Fruit fly (Drosophila melanogaster) S2 (cell line): ENCODE data around the gene Ir92a.

ENCODE experiments used
- CG8478 ChIP-seq: fragments of >200 bp; optimal IDR thresholded peaks from 2 replicates; lab custom pipeline; 2018
- CTCF ChIP-seq, 2 experiments: fragments of >200 bp; optimal IDR thresholded peaks; 2 replicates each; lab custom pipeline; 2018

The Ir92a gene

DNA sequence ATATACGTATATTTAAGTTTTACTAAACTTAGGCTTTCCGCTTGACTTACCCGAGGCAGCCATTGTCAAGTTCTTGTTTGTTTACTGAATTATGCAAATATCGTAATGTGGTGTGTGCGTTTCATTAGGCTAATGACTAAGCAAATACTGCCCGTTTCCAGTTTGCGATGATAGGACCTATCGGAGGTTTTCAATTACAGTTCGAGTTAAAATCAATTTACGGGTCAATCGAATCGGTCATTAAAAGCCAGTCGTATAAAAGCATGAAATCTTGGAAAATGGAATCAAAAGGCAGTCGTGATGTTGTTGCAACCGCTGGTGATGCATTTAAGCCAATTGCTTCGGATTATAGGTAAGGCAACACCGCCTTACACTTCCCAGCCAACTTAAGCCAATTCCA lies at the start of gene Ir92a:
Gene Ir92a, plus strand, starts transcription at position 301 of the 400 bp plus-strand sequence.
- no peak for TF ChIP-seq CTCF (optimal IDR thresholded peaks at IDR 0.05; lab: Kevin White, UChicago)
- no peak for TF ChIP-seq CG8478 (lab: Kevin White, UChicago)

dm6 chr3R:20291106-20291505 lies 47.7 kb upstream of the Ir92a start:
- TF ChIP-seq CG8478 (lab: Kevin White, UChicago) (no peak), CTCF (optimal IDR thresholded peaks at IDR 0.05; lab: Kevin White, UChicago) (no peak)

DNA sequence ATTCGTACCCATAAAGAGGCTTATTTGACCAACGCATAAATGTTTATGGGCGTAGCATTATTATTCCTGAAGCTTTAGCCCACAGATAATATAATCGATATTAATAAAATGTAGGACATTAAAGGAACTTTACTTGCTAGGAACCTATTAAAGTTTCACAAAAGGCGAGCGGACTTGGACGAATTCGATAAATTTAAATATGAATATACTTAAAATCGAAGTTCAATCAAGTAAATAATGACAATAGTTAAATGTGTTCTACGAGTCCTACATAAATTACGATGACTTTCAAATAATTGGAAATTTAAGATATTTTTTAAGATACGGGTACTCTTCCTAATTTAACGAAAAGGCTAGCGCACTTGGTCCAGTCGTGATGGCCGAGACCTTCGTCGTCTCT lies 47.2 kb upstream of the Ir92a start:
- TF ChIP-seq CG8478 (lab: Kevin White, UChicago): no peak
- TF ChIP-seq CTCF (optimal IDR thresholded peaks at IDR 0.05; lab: Kevin White, UChicago): no peak

- TF ChIP-seq CTCF (optimal IDR thresholded peaks at IDR 0.05; lab: Kevin White, UChicago): peak in 1 of 2 experiments; percentile 27
- TF ChIP-seq CG8478 (lab: Kevin White, UChicago): no peak
Observed at dm6 chr3R:20292030-20292879, 46.5 kb upstream of the Ir92a start.

DNA sequence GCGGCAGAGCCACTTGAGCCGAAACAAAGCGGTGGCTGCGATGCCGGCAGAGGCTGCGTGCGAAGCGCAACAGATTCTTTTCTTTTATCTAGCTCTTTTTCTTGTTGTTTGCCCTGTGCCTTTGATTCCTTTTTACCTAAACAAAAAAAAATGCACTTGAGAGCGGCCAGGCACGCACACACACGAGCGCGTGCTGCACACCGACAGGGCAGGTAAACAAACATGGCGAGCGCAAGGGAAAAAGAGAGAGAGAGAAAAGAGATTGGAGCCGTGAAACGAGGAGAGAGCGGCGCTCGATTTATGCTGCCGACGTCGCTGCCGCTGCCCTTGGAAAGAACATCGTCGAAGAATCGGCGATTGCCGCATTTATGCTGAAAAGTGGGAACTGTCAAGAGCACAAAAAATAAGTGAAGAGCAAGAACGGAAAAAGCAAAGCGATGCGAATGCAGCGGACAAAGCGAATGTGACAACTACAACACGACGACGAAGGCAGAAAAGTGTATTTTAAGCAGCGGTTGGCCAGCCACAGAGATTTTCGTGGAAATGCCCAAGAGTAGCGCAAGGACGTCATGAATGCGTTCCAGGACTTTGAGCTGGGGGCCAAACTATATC lies 45.8 kb upstream of the Ir92a start:
- TF ChIP-seq CTCF (optimal IDR thresholded peaks at IDR 0.05; lab: Kevin White, UChicago) (no peak), CG8478 (lab: Kevin White, UChicago) (no peak)

- no peak for TF ChIP-seq CG8478 (lab: Kevin White, UChicago)
- no peak for TF ChIP-seq CTCF (optimal IDR thresholded peaks at IDR 0.05; lab: Kevin White, UChicago)
Observed at dm6 chr3R:20293661-20294060, 45.1 kb upstream of the Ir92a start.

- TF ChIP-seq CTCF (optimal IDR thresholded peaks at IDR 0.05; lab: Kevin White, UChicago): no peak
- TF ChIP-seq CG8478 (lab: Kevin White, UChicago): no peak
Observed at dm6 chr3R:20304877-20305276, 33.9 kb upstream of the Ir92a start, which contains the start of gene CG4367. TSS of gene CG4367 (minus strand) at chr3R:20304977.

- TF ChIP-seq CTCF (optimal IDR thresholded peaks at IDR 0.05; lab: Kevin White, UChicago) (no peak), CG8478 (lab: Kevin White, UChicago) (no peak)
Observed at dm6 chr3R:20305852-20306251, 32.9 kb upstream of the Ir92a start.

dm6 chr3R:20307487-20307971 lies 31.2 kb upstream of the Ir92a start, which contains the start of gene CG4362:
TSS of gene CG4362 (minus strand) at chr3R:20307537.
- TF ChIP-seq CG8478 (lab: Kevin White, UChicago): no peak
- no peak for TF ChIP-seq CTCF (optimal IDR thresholded peaks at IDR 0.05; lab: Kevin White, UChicago)

- TF ChIP-seq CG8478 (lab: Kevin White, UChicago) (no peak), CTCF (optimal IDR thresholded peaks at IDR 0.05; lab: Kevin White, UChicago) (no peak)
Observed at dm6 chr3R:20308972-20309660, 29.7 kb upstream of the Ir92a start, which contains the start of gene Orp8. TSS of gene Orp8 (plus strand) at chr3R:20309344.

DNA sequence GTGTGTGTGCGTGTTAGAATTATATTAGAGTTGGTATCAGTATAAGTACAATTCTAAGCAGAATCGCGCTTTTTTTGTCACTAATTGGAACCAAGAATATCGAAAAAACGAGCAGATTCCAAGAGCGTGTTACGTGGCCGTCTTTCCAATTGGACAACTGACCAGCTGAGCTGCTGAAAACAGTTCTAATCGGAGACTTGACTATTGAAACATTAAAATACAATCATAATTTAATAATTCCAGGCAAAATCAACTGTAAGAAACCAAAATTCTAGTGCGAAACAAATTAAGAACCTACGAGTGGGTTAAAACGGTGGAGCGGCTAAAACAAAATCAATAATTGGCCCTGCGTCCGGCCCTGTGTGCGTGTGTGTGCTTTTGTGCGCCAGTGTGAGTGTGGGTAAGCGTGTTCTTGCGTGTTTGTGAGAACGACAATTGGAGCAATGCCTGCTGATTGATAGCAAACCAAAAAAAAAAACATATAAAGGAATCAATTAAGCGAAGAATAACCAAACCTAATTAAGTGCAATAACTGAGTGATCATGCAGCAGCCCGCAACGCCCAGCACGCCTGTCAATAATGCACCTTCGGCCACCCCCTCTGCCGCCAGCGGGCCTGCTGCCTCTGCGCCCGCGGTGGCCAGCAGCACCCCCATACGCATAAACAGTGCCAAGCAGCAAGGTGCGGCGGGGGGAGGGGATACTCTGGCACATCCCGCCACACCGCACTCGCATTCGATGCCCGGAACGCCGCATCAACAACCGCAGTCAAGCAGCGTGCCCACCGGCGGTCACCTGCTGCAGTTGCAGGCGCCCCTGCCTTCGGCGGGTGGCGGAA lies 28.9 kb upstream of the Ir92a start:
- TF ChIP-seq CTCF (optimal IDR thresholded peaks at IDR 0.05; lab: Kevin White, UChicago): no peak
- TF ChIP-seq CG8478 (lab: Kevin White, UChicago): no peak

dm6 chr3R:20310498-20310822 lies 28.3 kb upstream of the Ir92a start:
- TF ChIP-seq CG8478 (lab: Kevin White, UChicago) (no peak), CTCF (optimal IDR thresholded peaks at IDR 0.05; lab: Kevin White, UChicago) (no peak)

DNA sequence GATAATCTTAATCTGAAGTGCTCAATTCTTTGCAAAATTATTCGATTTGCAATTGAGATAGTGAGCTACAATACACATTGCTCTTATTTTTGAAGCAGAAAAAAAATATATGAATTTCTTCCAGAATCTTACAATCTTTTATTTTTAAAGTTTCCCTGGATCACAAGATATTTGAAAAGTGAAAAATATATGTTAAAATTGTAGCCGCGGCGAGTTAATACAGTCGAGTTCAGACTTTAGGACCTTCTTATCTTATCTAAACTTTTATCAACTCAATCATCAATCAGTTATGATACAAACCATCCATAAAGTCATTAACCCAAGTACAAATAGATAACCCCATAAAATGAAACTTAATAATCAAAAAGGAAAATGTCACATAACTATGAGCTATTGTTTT lies 27.9 kb upstream of the Ir92a start:
- no peak for TF ChIP-seq CG8478 (lab: Kevin White, UChicago)
- TF ChIP-seq CTCF (optimal IDR thresholded peaks at IDR 0.05; lab: Kevin White, UChicago): no peak

- no peak for TF ChIP-seq CG8478 (lab: Kevin White, UChicago)
- TF ChIP-seq CTCF (optimal IDR thresholded peaks at IDR 0.05; lab: Kevin White, UChicago): no peak
Observed at dm6 chr3R:20311406-20311805, 27.4 kb upstream of the Ir92a start.
